Worm (Caenorhabditis elegans) whole organism, L4 larva: Measurements from ENCODE around the gene fbxa-143.

ENCODE experiments used
- ctbp-1 ChIP-seq: fragments of 200-800 bp; sonication (Bioruptor generic); IDR thresholded peaks from 2 replicates; pipeline ENCODE4 v1.3.6; 2022; ENCODE audit warnings: missing genetic modification reagents, missing genetic modification characterization, missing compliant biosample characterization
- dmd-6 ChIP-seq: fragments of 200-800 bp; sonication (Bioruptor generic); IDR thresholded peaks from 2 replicates; pipeline ENCODE4 v1.3.6; 2022; ENCODE audit warnings: missing genetic modification reagents, missing genetic modification characterization, missing compliant biosample characterization
- dve-1 ChIP-seq: sonication (generic microtip); optimal IDR thresholded peaks from 2 replicates; lab custom pipeline; 2017; ENCODE audit warnings: antibody characterized with exemption, mild to moderate bottlenecking, missing genetic modification characterization, missing compliant biosample characterization; ENCODE audit not compliant: insufficient read depth
- jun-1 ChIP-seq: fragments of 150-350 bp; optimal IDR thresholded peaks from 2 replicates; lab custom pipeline; 2014; ENCODE audit warnings: missing biosample characterization, missing genetic modification reagents, missing genetic modification characterization
- lin-13 ChIP-seq: fragments of 150-350 bp; optimal IDR thresholded peaks from 2 replicates; lab custom pipeline; 2014; ENCODE audit warnings: missing biosample characterization, missing genetic modification reagents, missing genetic modification characterization

fbxa-143 gene

ce11 chrV:16080039-16080438 is 47.3 kb downstream of the fbxa-143 start (continued):
- TF ChIP-seq ctbp-1 (GFP tag; lab: Robert Waterston, UW) (no peak), jun-1 (tag; lab: Kevin White, UChicago) (no peak), dmd-6 (peak; percentile 76), dve-1 (peak; percentile 41), lin-13 (no peak)
